Fruit fly (Drosophila melanogaster) whole organism, embryonic: ENCODE data around the gene Trs23.

Experiments used
- Ada2b ChIP-seq: fragments of 200-800 bp; sonication (Bioruptor generic); IDR thresholded peaks from 2 replicates; pipeline ENCODE4 v1.3.6; 2022; ENCODE audit warnings: missing biosample characterization, missing genetic modification characterization
- Blimp-1 ChIP-seq: fragments of 200-800 bp; sonication (Bioruptor generic); optimal IDR thresholded peaks from 3 replicates; lab custom pipeline; 2018; ENCODE audit warnings: missing biosample characterization, missing genetic modification characterization, mild to moderate bottlenecking, moderate library complexity, missing genetic modification reagents
- CG10274 ChIP-seq: fragments of 200-800 bp; sonication (Bioruptor generic); optimal IDR thresholded peaks from 3 replicates; lab custom pipeline; 2017; ENCODE audit warnings: missing biosample characterization, mild to moderate bottlenecking, missing genetic modification characterization
- CG10431 ChIP-seq: fragments of 200-800 bp; sonication (Bioruptor generic); optimal IDR thresholded peaks from 3 replicates; lab custom pipeline; 2018; ENCODE audit warnings: missing biosample characterization, mild to moderate bottlenecking, missing genetic modification characterization
- CG11247 ChIP-seq: fragments of 200-800 bp; sonication (Bioruptor generic); IDR thresholded peaks from 2 replicates; pipeline ENCODE4 v1.3.6; 2022; ENCODE audit warnings: missing biosample characterization, missing genetic modification characterization
- CG12299 ChIP-seq: fragments of 200-800 bp; sonication (Bioruptor generic); optimal IDR thresholded peaks from 2 replicates; lab custom pipeline; 2018; ENCODE audit warnings: missing biosample characterization, mild to moderate bottlenecking, missing genetic modification characterization
- CG1233 ChIP-seq: fragments of 200-800 bp; sonication (Bioruptor generic); optimal IDR thresholded peaks from 4 replicates; lab custom pipeline; 2018; ENCODE audit warnings: missing biosample characterization, mild to moderate bottlenecking, missing genetic modification characterization
- CG13624 ChIP-seq: fragments of 200-800 bp; sonication (Bioruptor generic); optimal IDR thresholded peaks from 2 replicates; lab custom pipeline; 2016; ENCODE audit warnings: missing biosample characterization, missing genetic modification characterization
- CG14860 ChIP-seq: fragments of 200-800 bp; sonication (Bioruptor generic); IDR thresholded peaks from 3 replicates; pipeline ENCODE4 v1.3.6; 2022; ENCODE audit warnings: missing biosample characterization, missing genetic modification characterization; ENCODE audit not compliant: partially characterized antibody
- CG17385 ChIP-seq: fragments of 200-800 bp; sonication (Bioruptor generic); optimal IDR thresholded peaks from 3 replicates; lab custom pipeline; 2018; ENCODE audit warnings: missing biosample characterization, mild to moderate bottlenecking, missing genetic modification characterization
- CG17802 ChIP-seq: fragments of 200-800 bp; sonication (Bioruptor generic); optimal IDR thresholded peaks from 2 replicates; lab custom pipeline; 2018; ENCODE audit warnings: missing biosample characterization, mild to moderate bottlenecking, missing genetic modification characterization, moderate library complexity
- CG1832 ChIP-seq: fragments of 200-800 bp; sonication (Bioruptor generic); optimal IDR thresholded peaks from 2 replicates; lab custom pipeline; 2017; ENCODE audit warnings: missing biosample characterization, mild to moderate bottlenecking, missing genetic modification characterization, inconsistent platforms
- CG2678 ChIP-seq: fragments of 200-800 bp; sonication (Bioruptor generic); optimal IDR thresholded peaks from 3 replicates; lab custom pipeline; 2019; ENCODE audit warnings: missing biosample characterization, mild to moderate bottlenecking, missing genetic modification characterization, moderate library complexity
- CG3726 ChIP-seq: fragments of 200-800 bp; sonication (Bioruptor generic); IDR thresholded peaks from 3 replicates; pipeline ENCODE4, ENCODE4 v1.3.6; 2022; ENCODE audit warnings: missing biosample characterization, missing genetic modification characterization
- CG4360 ChIP-seq: fragments of 200-800 bp; sonication (Bioruptor generic); IDR thresholded peaks from 2 replicates; pipeline ENCODE4 v1.3.6; 2022; ENCODE audit warnings: missing biosample characterization, missing genetic modification characterization
- CG5180 ChIP-seq: fragments of 200-800 bp; sonication (Bioruptor generic); optimal IDR thresholded peaks from 3 replicates; lab custom pipeline; 2017; ENCODE audit warnings: missing biosample characterization, missing genetic modification characterization, mild to moderate bottlenecking, moderate library complexity, missing genetic modification reagents
- CG8944 ChIP-seq: fragments of 200-800 bp; sonication (Bioruptor generic); optimal IDR thresholded peaks from 3 replicates; lab custom pipeline; 2016; ENCODE audit warnings: missing biosample characterization, missing genetic modification characterization
- CG9797 ChIP-seq: fragments of 200-800 bp; sonication (Bioruptor generic); optimal IDR thresholded peaks from 3 replicates; lab custom pipeline; 2018; ENCODE audit warnings: missing biosample characterization, mild to moderate bottlenecking, missing genetic modification characterization
- Dad ChIP-seq: fragments of 200-800 bp; sonication (Bioruptor generic); optimal IDR thresholded peaks from 3 replicates; lab custom pipeline; 2016; ENCODE audit warnings: missing biosample characterization, missing genetic modification characterization
- Dek ChIP-seq: fragments of 200-800 bp; sonication (Bioruptor generic); optimal IDR thresholded peaks from 3 replicates; lab custom pipeline; 2019; ENCODE audit warnings: missing biosample characterization, mild to moderate bottlenecking, missing genetic modification characterization, moderate library complexity
- Drgx ChIP-seq: fragments of 200-800 bp; sonication (Bioruptor generic); IDR thresholded peaks from 2 replicates; pipeline ENCODE4 v1.3.6; 2022; ENCODE audit warnings: missing biosample characterization, missing genetic modification characterization
- Eip74EF ChIP-seq, 2 experiments: fragments of 200-800 bp in 1 of 2; fragments of >200 bp in 1 of 2; sonication (Bioruptor generic) in 1 of 2; optimal IDR thresholded peaks; 2 replicates each; lab custom pipeline; 2017 to 2019; ENCODE audit warnings: missing biosample characterization in 2 of 2, missing genetic modification characterization in 2 of 2, mild to moderate bottlenecking in 1 of 2, moderate library complexity in 1 of 2
- H2.0 ChIP-seq: fragments of 200-800 bp; sonication (Bioruptor generic); IDR thresholded peaks from 2 replicates; pipeline ENCODE4 v1.3.6; 2022; ENCODE audit warnings: missing biosample characterization, missing genetic modification characterization
- HLHmδ ChIP-seq: fragments of 200-800 bp; sonication (Bioruptor generic); optimal IDR thresholded peaks from 2 replicates; lab custom pipeline; 2018; ENCODE audit warnings: missing biosample characterization, mild to moderate bottlenecking, missing genetic modification characterization, moderate library complexity
- Hand ChIP-seq: fragments of 200-800 bp; sonication (Bioruptor generic); optimal IDR thresholded peaks from 2 replicates; lab custom pipeline; 2017; ENCODE audit warnings: mild to moderate bottlenecking, missing biosample characterization, missing genetic modification reagents, missing genetic modification characterization
- Hr3 ChIP-seq: fragments of 200-800 bp; sonication (Bioruptor generic); optimal IDR thresholded peaks from 3 replicates; lab custom pipeline; 2016; ENCODE audit warnings: missing biosample characterization, missing genetic modification characterization
- Kr ChIP-seq: fragments of 200-800 bp; sonication (Bioruptor generic); optimal IDR thresholded peaks from 2 replicates; lab custom pipeline; 2017; ENCODE audit warnings: missing biosample characterization, mild to moderate bottlenecking, missing genetic modification characterization
- MESR4 ChIP-seq: fragments of 200-800 bp; sonication (Bioruptor generic); optimal IDR thresholded peaks from 2 replicates; lab custom pipeline; 2018; ENCODE audit warnings: missing biosample characterization, mild to moderate bottlenecking, missing genetic modification characterization, moderate library complexity
- NFAT ChIP-seq: fragments of 200-800 bp; sonication (Bioruptor generic); IDR thresholded peaks from 2 replicates; pipeline ENCODE4 v1.3.6; 2022; ENCODE audit warnings: missing biosample characterization, missing genetic modification characterization
- Nf-YA ChIP-seq: fragments of 200-800 bp; sonication (Bioruptor generic); IDR thresholded peaks from 2 replicates; pipeline ENCODE4 v1.3.6; 2022; ENCODE audit warnings: missing biosample characterization, missing genetic modification characterization
- Rx ChIP-seq: fragments of 200-800 bp; sonication (Bioruptor generic); IDR thresholded peaks from 2 replicates; pipeline ENCODE4 v1.3.6; 2022; ENCODE audit warnings: missing biosample characterization, missing genetic modification characterization
- Ssrp ChIP-seq: fragments of 200-800 bp; sonication (Bioruptor generic); optimal IDR thresholded peaks from 2 replicates; lab custom pipeline; 2018; ENCODE audit warnings: missing biosample characterization, mild to moderate bottlenecking, missing genetic modification characterization, moderate library complexity
- Tbp ChIP-seq: fragments of >200 bp; optimal IDR thresholded peaks from 2 replicates; lab custom pipeline; 2018; ENCODE audit warnings: missing biosample characterization, missing genetic modification characterization
- YL-1 ChIP-seq: fragments of 200-800 bp; sonication (Bioruptor generic); optimal IDR thresholded peaks from 3 replicates; lab custom pipeline; 2017; ENCODE audit warnings: missing biosample characterization, mild to moderate bottlenecking, missing genetic modification characterization
- abd-A ChIP-seq: fragments of 200-800 bp; sonication (Bioruptor generic); optimal IDR thresholded peaks from 3 replicates; lab custom pipeline; 2019; ENCODE audit warnings: missing biosample characterization, mild to moderate bottlenecking, missing genetic modification characterization, moderate library complexity
- ase ChIP-seq: fragments of 200-800 bp; sonication (Bioruptor generic); IDR thresholded peaks from 3 replicates; pipeline ENCODE4 v1.3.6; 2022; ENCODE audit warnings: missing biosample characterization, missing genetic modification characterization
- bab2 ChIP-seq: fragments of 200-800 bp; sonication (Bioruptor generic); optimal IDR thresholded peaks from 2 replicates; lab custom pipeline; 2016; ENCODE audit warnings: missing biosample characterization, missing genetic modification characterization
- ftz-f1 ChIP-seq: fragments of 200-800 bp; sonication (Bioruptor generic); optimal IDR thresholded peaks from 2 replicates; lab custom pipeline; 2016; ENCODE audit warnings: missing biosample characterization, missing genetic modification characterization
- gt ChIP-seq: fragments of 200-800 bp; sonication (Bioruptor generic); IDR thresholded peaks from 2 replicates; pipeline ENCODE4 v1.3.6; 2022; ENCODE audit warnings: missing biosample characterization, missing genetic modification characterization
- hth ChIP-seq: fragments of >200 bp; optimal IDR thresholded peaks from 2 replicates; lab custom pipeline; 2017; ENCODE audit warnings: inconsistent platforms
- inv ChIP-seq: fragments of 200-800 bp; sonication (Bioruptor generic); IDR thresholded peaks from 2 replicates; pipeline ENCODE4 v1.3.6; 2022; ENCODE audit warnings: missing biosample characterization, missing genetic modification characterization; ENCODE audit not compliant: partially characterized antibody
- jigr1 ChIP-seq: fragments of 200-800 bp; sonication (Bioruptor generic); IDR thresholded peaks from 3 replicates; pipeline ENCODE4 v1.3.6; 2022; ENCODE audit warnings: missing biosample characterization, missing genetic modification characterization
- knrl ChIP-seq: fragments of 200-800 bp; sonication (Bioruptor generic); IDR thresholded peaks from 3 replicates; pipeline ENCODE4 v1.3.6; 2022; ENCODE audit warnings: missing biosample characterization, missing genetic modification characterization; ENCODE audit not compliant: partially characterized antibody
- maf-S ChIP-seq: fragments of 200-800 bp; sonication (Bioruptor generic); optimal IDR thresholded peaks from 2 replicates; lab custom pipeline; 2016; ENCODE audit warnings: missing biosample characterization, missing genetic modification characterization
- phol ChIP-seq: fragments of 200-800 bp; sonication (Bioruptor generic); optimal IDR thresholded peaks from 3 replicates; lab custom pipeline; 2018; ENCODE audit warnings: missing biosample characterization, mild to moderate bottlenecking, missing genetic modification characterization, moderate library complexity
- pita ChIP-seq: fragments of 200-800 bp; sonication (Bioruptor generic); optimal IDR thresholded peaks from 2 replicates; lab custom pipeline; 2017; ENCODE audit warnings: missing biosample characterization, mild to moderate bottlenecking, missing genetic modification characterization
- sens-2 ChIP-seq: fragments of 200-800 bp; sonication (Bioruptor generic); IDR thresholded peaks from 2 replicates; pipeline ENCODE4 v1.3.6; 2022; ENCODE audit warnings: missing biosample characterization, missing genetic modification characterization
- stc ChIP-seq: fragments of 200-800 bp; sonication (Bioruptor generic); IDR thresholded peaks from 2 replicates; pipeline ENCODE4 v1.3.6; 2022; ENCODE audit warnings: missing biosample characterization, missing genetic modification characterization
- tio ChIP-seq: fragments of 200-800 bp; sonication (Bioruptor generic); optimal IDR thresholded peaks from 2 replicates; lab custom pipeline; 2017; ENCODE audit warnings: missing biosample characterization, missing genetic modification characterization, inconsistent platforms
- tna ChIP-seq: fragments of 200-800 bp; sonication (Bioruptor generic); IDR thresholded peaks from 2 replicates; pipeline ENCODE4 v1.3.6; 2022; ENCODE audit warnings: missing biosample characterization, missing genetic modification characterization; ENCODE audit not compliant: partially characterized antibody
- vfl ChIP-seq: fragments of 200-800 bp; sonication (Bioruptor generic); optimal IDR thresholded peaks from 2 replicates; lab custom pipeline; 2016; ENCODE audit warnings: missing biosample characterization, missing genetic modification characterization
- yki ChIP-seq: fragments of >200 bp; optimal IDR thresholded peaks from 3 replicates; lab custom pipeline; 2018

The Trs23 gene

DNA sequence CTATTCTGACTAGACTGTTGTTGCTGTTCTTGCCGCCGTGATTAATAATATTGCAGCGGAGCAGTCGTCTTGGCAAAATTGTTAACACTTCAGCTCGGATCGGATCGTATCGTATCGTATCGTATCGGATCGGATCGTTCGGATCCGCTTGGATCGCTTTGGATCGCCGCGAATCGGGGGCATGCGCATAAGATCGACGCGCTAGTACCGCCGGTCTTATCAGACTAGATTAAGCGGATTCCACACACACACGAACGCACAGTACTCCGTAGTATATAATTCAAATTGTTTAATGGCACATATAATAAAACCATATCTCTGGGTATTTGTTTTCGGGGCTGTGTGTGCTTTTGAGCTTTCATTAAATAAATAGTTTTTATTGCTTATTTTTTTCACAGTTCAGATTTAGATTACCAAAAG is 13.9 kb downstream of the Trs23 start (continued):
- no peak for TF ChIP-seq Dad (GFP tag; lab: Kevin White, UChicago)
- TF ChIP-seq Blimp-1 (GFP tag; lab: Kevin White, UChicago): peak; percentile 63
- no peak for TF ChIP-seq CG4360
- no peak for TF ChIP-seq CG8944 (GFP tag; lab: Kevin White, UChicago)
- no peak for TF ChIP-seq gt (GFP tag; lab: Robert Waterston, UW)
- no peak for TF ChIP-seq jigr1 (GFP tag; lab: Robert Waterston, UW)
- no peak for TF ChIP-seq Rx (GFP tag; lab: Robert Waterston, UW)
- peak; percentile 43 for TF ChIP-seq YL-1 (GFP tag; lab: Kevin White, UChicago)
- TF ChIP-seq HLHmδ (GFP tag; lab: Kevin White, UChicago): no peak
- TF ChIP-seq inv (GFP tag; lab: Robert Waterston, UW): no peak
- TF ChIP-seq bab2 (GFP tag; lab: Kevin White, UChicago): peak; percentile 19
- no peak for TF ChIP-seq CG1832 (GFP tag; lab: Kevin White, UChicago)
- TF ChIP-seq Tbp (GFP tag; lab: Kevin White, UChicago): no peak
- no peak for TF ChIP-seq CG11247 (GFP tag; lab: Robert Waterston, UW)
- TF ChIP-seq maf-S (GFP tag; lab: Kevin White, UChicago): no peak
- TF ChIP-seq CG5180 (GFP tag; lab: Kevin White, UChicago): peak; percentile 51
- no peak for TF ChIP-seq phol (tag; lab: Kevin White, UChicago)
- TF ChIP-seq CG14860 (GFP tag; lab: Robert Waterston, UW): no peak
- TF ChIP-seq CG10431 (GFP tag; lab: Kevin White, UChicago): peak; percentile 61
- TF ChIP-seq hth: no peak
- peak in 1 of 2 experiments; percentile 32 for TF ChIP-seq Eip74EF (GFP tag; optimal IDR thresholded peaks at IDR 0.05; lab: Kevin White, UChicago)
- peak; percentile 70 for TF ChIP-seq CG12299 (tag; lab: Kevin White, UChicago)
- TF ChIP-seq CG3726: no peak
- no peak for TF ChIP-seq CG9797 (GFP tag; lab: Kevin White, UChicago)
- no peak for TF ChIP-seq CG17802 (tag; lab: Kevin White, UChicago)
- TF ChIP-seq tio (GFP tag; lab: Kevin White, UChicago): peak; percentile 13
- TF ChIP-seq Nf-YA (GFP tag; lab: Robert Waterston, UW): no peak; the same call in 1 of the 2 replicates
- peak; percentile 43 for TF ChIP-seq abd-A (tag; lab: Kevin White, UChicago)
- TF ChIP-seq CG17385 (GFP tag; lab: Kevin White, UChicago): peak; percentile 65
- TF ChIP-seq Ssrp: no peak
- TF ChIP-seq stc (GFP tag; lab: Robert Waterston, UW): no peak
- TF ChIP-seq yki (lab: Kevin White, UChicago): no peak
- TF ChIP-seq ftz-f1 (GFP tag; lab: Kevin White, UChicago): peak; percentile 21
- no peak for TF ChIP-seq ase
- TF ChIP-seq Drgx (GFP tag; lab: Robert Waterston, UW): no peak
- no peak for TF ChIP-seq NFAT (GFP tag; lab: Robert Waterston, UW)
- peak; percentile 82 for TF ChIP-seq CG2678 (tag; lab: Kevin White, UChicago)
- peak; percentile 15; the same call in 1 of the 2 replicates for TF ChIP-seq H2.0
- no peak for TF ChIP-seq sens-2 (GFP tag; lab: Robert Waterston, UW)
- no peak for TF ChIP-seq vfl (GFP tag; lab: Kevin White, UChicago)
- TF ChIP-seq Hand (GFP tag; lab: Kevin White, UChicago): peak; percentile 16
- no peak for TF ChIP-seq Kr (GFP tag; lab: Kevin White, UChicago)
- TF ChIP-seq CG10274 (GFP tag; lab: Kevin White, UChicago): peak; percentile 15
- TF ChIP-seq Dek (tag; lab: Kevin White, UChicago): peak; percentile 36
- TF ChIP-seq Hr3 (GFP tag; lab: Kevin White, UChicago): no peak
- no peak for TF ChIP-seq MESR4 (GFP tag; lab: Kevin White, UChicago)
- no peak for TF ChIP-seq pita (GFP tag; lab: Kevin White, UChicago)
- TF ChIP-seq knrl (GFP tag; lab: Robert Waterston, UW): no peak
- no peak for TF ChIP-seq Ada2b (GFP tag; lab: Robert Waterston, UW)
- TF ChIP-seq CG13624 (GFP tag; lab: Kevin White, UChicago): no peak
- peak; percentile 24 for TF ChIP-seq CG1233
- TF ChIP-seq tna (GFP tag; lab: Robert Waterston, UW): no peak
